Fruit fly (Drosophila melanogaster): ENCODE results near the gene CG34267.

Gene CG34267

DNA sequence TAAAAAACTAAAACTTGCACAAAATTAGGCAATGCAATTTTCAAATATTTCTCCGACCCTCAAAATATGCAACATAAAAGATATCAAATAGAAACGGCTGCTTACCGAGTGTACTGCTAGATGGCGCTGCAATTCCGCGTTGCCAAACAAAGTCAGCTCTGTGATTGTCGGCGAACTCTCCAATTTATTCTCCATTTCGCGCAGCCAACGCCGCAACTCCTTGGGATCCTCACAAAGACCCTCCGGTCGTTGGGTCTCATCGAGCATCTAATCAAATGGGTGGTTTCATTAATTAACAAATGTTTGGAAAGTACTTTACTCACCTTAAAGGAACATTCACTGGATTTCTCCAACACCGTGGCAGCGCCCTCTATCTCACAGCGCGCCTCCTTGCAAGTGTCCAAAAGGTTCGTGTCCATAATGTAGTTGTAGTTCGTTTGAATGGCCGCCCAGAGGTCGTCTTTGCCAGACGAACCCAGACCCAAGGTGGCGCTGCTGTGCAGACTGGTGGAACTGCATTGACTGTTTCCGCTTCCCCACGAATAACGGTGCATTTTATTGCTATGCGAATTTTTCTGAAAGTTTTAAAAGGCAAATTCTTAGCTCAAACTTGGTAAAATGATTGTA, 5.6 kb upstream of the CG34267 start:
- TF ChIP-seq CG1621 (tag; optimal IDR thresholded peaks at IDR 0.05): no peak
- TF ChIP-seq Eip93F (GFP tag; optimal IDR thresholded peaks at IDR 0.05): no peak
- TF ChIP-seq CG7368 (GFP tag; optimal IDR thresholded peaks at IDR 0.05): peak; percentile 68
- TF ChIP-seq CG16779 (tag; optimal IDR thresholded peaks at IDR 0.05): no peak
- peak; percentile 88 for TF ChIP-seq Hr39 (GFP tag; optimal IDR thresholded peaks at IDR 0.05)
- peak; percentile 43 for TF ChIP-seq Eip75B (GFP tag; optimal IDR thresholded peaks at IDR 0.05)
- TF ChIP-seq Ets96B (tag; optimal IDR thresholded peaks at IDR 0.05): no peak
- peak; percentile 88 for TF ChIP-seq cyc (GFP tag; optimal IDR thresholded peaks at IDR 0.05)
- TF ChIP-seq CG6276 (GFP tag; optimal IDR thresholded peaks at IDR 0.05): no peak
- TF ChIP-seq Sox14 (GFP tag; optimal IDR thresholded peaks at IDR 0.05): peak; percentile 70
- TF ChIP-seq spab (GFP tag; optimal IDR thresholded peaks at IDR 0.05): no peak
- TF ChIP-seq Hr38 (GFP tag; optimal IDR thresholded peaks at IDR 0.05): no peak
- peak; percentile 9 for TF ChIP-seq fd59A (GFP tag; optimal IDR thresholded peaks at IDR 0.05)
- peak; percentile 65 for TF ChIP-seq topi (GFP tag; optimal IDR thresholded peaks at IDR 0.05)
- TF ChIP-seq CG3919 (GFP tag; optimal IDR thresholded peaks at IDR 0.05): peak; percentile 80
- no peak for TF ChIP-seq Lpt (GFP tag; optimal IDR thresholded peaks at IDR 0.05)
- no peak for TF ChIP-seq ss (GFP tag; optimal IDR thresholded peaks at IDR 0.05)
- TF ChIP-seq CG15336 (GFP tag; IDR thresholded peaks at IDR 0.05): no peak
- 0 out of 2 replicates have a peak, but pooled peaks have one; percentile 14 for TF ChIP-seq Gug (GFP tag; IDR thresholded peaks at IDR 0.05)
- TF ChIP-seq CG10669 (GFP tag; optimal IDR thresholded peaks at IDR 0.05): no peak
- peak; percentile 45 for TF ChIP-seq Ets21C (GFP tag; optimal IDR thresholded peaks at IDR 0.05)
- peak; percentile 83 for TF ChIP-seq Eip78C (GFP tag)
- TF ChIP-seq esn (GFP tag; optimal IDR thresholded peaks at IDR 0.05): peak; percentile 81
- peak; percentile 66 for TF ChIP-seq OdsH (GFP tag; optimal IDR thresholded peaks at IDR 0.05)
- no peak for TF ChIP-seq dsx (GFP tag; optimal IDR thresholded peaks at IDR 0.05; ENCODE audit: poor library complexity, severe bottlenecking)
- TF ChIP-seq fkh (GFP tag; optimal IDR thresholded peaks at IDR 0.05): no peak
- TF ChIP-seq CG6854 (GFP tag; optimal IDR thresholded peaks at IDR 0.05): peak; percentile 10
- TF ChIP-seq Hr4 (GFP tag; optimal IDR thresholded peaks at IDR 0.05): peak; percentile 44
- peak; percentile 46 for TF ChIP-seq achi (GFP tag; optimal IDR thresholded peaks at IDR 0.05)
- TF ChIP-seq CG11294 (GFP tag; IDR thresholded peaks at IDR 0.05): no peak
- peak; percentile 46 for TF ChIP-seq dac (GFP tag; optimal IDR thresholded peaks at IDR 0.05)
- peak; percentile 56; the same call in 2 of the 3 replicates for TF ChIP-seq CG6163 (GFP tag; IDR thresholded peaks at IDR 0.05)
- peak; percentile 37 for TF ChIP-seq CG34406 (GFP tag; optimal IDR thresholded peaks at IDR 0.05)
- TF ChIP-seq CG31627 (GFP tag; optimal IDR thresholded peaks at IDR 0.05): peak; percentile 90
- TF ChIP-seq CG6792 (GFP tag; optimal IDR thresholded peaks at IDR 0.05): peak; percentile 62
- peak; percentile 83 for TF ChIP-seq lz (GFP tag; optimal IDR thresholded peaks at IDR 0.05)
- TF ChIP-seq CG10631 (GFP tag; optimal IDR thresholded peaks at IDR 0.05): peak; percentile 4
- TF ChIP-seq vri (GFP tag; optimal IDR thresholded peaks at IDR 0.05): no peak
- TF ChIP-seq acj6 (GFP tag; optimal IDR thresholded peaks at IDR 0.05): peak; percentile 64
- TF ChIP-seq fd85E (GFP tag; optimal IDR thresholded peaks at IDR 0.05): peak; percentile 7
- TF ChIP-seq CG6808 (GFP tag; optimal IDR thresholded peaks at IDR 0.05): peak; percentile 48
- TF ChIP-seq CG4318 (GFP tag; optimal IDR thresholded peaks at IDR 0.05): no peak
- TF ChIP-seq Blimp-1 (GFP tag; optimal IDR thresholded peaks at IDR 0.05): peak; percentile 24
- TF ChIP-seq svp (GFP tag): no peak
- TF ChIP-seq CG9139 (GFP tag; optimal IDR thresholded peaks at IDR 0.05): no peak
- peak; percentile 74 for TF ChIP-seq pdm3 (GFP tag; optimal IDR thresholded peaks at IDR 0.05)
- no peak for TF ChIP-seq Sox102F (GFP tag; optimal IDR thresholded peaks at IDR 0.05)
- TF ChIP-seq eg (GFP tag; IDR thresholded peaks at IDR 0.05): peak; percentile 68
- peak; percentile 11 for TF ChIP-seq CG32006 (GFP tag; optimal IDR thresholded peaks at IDR 0.05)
- peak; percentile 49 for TF ChIP-seq CG3032 (tag; optimal IDR thresholded peaks at IDR 0.05)
- peak; percentile 68 for TF ChIP-seq Met (GFP tag; optimal IDR thresholded peaks at IDR 0.05)

All from whole organism, prepupa.